Worm (Caenorhabditis elegans) whole organism, midembryonic: ENCODE results near the gene str-181.

ENCODE experiments used
- T22C8.4 ChIP-seq: fragments of 200-800 bp; sonication (Bioruptor generic); IDR thresholded peaks from 2 replicates; pipeline ENCODE4 v1.3.6; 2022; ENCODE audit warnings: missing genetic modification characterization, missing compliant biosample characterization
- cog-1 ChIP-seq: sonication (generic microtip); optimal IDR thresholded peaks from 2 replicates; lab custom pipeline; 2016; ENCODE audit warnings: missing genetic modification characterization, missing compliant biosample characterization
- flt-1 ChIP-seq: fragments of 200-800 bp; sonication (Bioruptor generic); IDR thresholded peaks from 2 replicates; pipeline ENCODE4 v1.3.6; 2022; ENCODE audit warnings: missing genetic modification characterization, missing compliant biosample characterization
- klf-2 ChIP-seq: fragments of 200-800 bp; sonication (Bioruptor generic); conservative IDR thresholded peaks from 2 replicates; pipeline ENCODE4 v1.3.6; 2022; ENCODE audit warnings: missing genetic modification reagents, missing genetic modification characterization, missing compliant biosample characterization
- med-1 ChIP-seq: sonication (generic microtip); optimal IDR thresholded peaks from 2 replicates; lab custom pipeline; 2017; ENCODE audit warnings: missing genetic modification characterization, mild to moderate bottlenecking, missing compliant biosample characterization, antibody characterized with exemption, missing genetic modification reagents; ENCODE audit not compliant: insufficient read depth
- ref-1 ChIP-seq: fragments of 200-800 bp; sonication (Bioruptor generic); conservative IDR thresholded peaks from 2 replicates; pipeline ENCODE4 v1.3.6; 2022; ENCODE audit warnings: missing genetic modification reagents, missing genetic modification characterization, missing compliant biosample characterization
- tab-1 ChIP-seq: fragments of 200-800 bp; sonication (Bioruptor generic); IDR thresholded peaks from 2 replicates; pipeline ENCODE4 v1.3.6; 2022; ENCODE audit warnings: missing genetic modification characterization, missing compliant biosample characterization
- ztf-23 ChIP-seq: fragments of 200-800 bp; sonication (Bioruptor generic); IDR thresholded peaks from 2 replicates; pipeline ENCODE4 v1.3.6; 2022; ENCODE audit warnings: missing genetic modification reagents, missing genetic modification characterization, missing compliant biosample characterization
- ztf-29 ChIP-seq: fragments of 200-800 bp; sonication (Bioruptor generic); IDR thresholded peaks from 2 replicates; pipeline ENCODE4 v1.3.6; 2022; ENCODE audit warnings: missing genetic modification reagents, missing genetic modification characterization, missing compliant biosample characterization

str-181 gene

DNA sequence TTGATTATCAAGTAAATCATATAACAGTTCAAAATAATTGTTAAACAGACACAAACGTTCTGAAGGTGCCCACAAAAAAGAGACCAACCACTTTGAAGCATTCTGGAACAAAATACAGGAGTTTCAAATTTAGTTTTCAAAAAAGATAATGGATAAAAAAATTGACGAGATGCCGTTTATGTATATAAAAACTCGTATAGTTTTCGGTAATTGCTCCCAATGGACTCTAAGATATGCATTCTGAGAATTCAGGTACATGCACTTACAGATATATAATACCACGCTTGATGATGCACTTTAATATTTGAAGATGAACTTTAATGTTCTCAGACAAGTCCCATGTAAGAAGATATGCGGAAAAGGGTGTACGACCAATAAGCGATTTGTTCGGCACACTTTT, at the start of gene str-181:
Gene str-181 (minus strand): TSS at position 101 of the 400 bp plus-strand sequence.
- TF ChIP-seq flt-1 (GFP tag; lab: Robert Waterston, UW): no peak
- no peak for TF ChIP-seq klf-2 (GFP tag; lab: Robert Waterston, UW)
- TF ChIP-seq ztf-29: no peak
- no peak for TF ChIP-seq cog-1 (tag; lab: Kevin White, UChicago)

DNA sequence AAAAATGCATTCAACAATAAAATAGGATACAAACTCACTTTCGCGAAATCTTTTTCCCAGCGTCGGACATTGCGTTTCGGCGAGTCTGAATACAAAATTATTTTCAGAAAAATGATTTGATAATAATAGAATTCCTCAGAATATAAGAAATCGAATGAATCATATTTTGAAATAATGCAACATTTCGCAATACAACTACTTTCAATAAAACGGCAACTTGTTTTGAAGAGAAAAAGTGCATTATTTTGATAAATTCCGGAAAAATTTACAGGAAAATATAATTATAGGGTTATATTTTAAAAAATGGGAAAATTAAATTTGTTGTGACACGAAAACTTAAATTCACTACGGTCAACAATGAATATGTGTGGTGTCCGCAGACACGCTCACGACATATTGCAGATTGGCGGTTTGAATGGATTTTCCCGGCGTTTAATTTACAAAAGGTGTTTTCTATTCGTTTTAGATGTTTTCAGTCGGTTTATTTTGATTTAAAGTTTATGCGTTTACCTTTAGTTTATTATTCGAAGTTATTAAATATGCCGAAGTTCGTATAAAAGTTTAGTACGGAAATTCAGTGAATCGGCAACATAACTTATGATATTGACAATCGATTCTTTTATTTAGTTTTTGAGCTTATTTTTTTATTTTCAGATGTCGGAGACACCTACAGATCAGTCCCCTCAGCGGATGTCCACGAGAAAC, 44.9 kb upstream of the str-181 start, which contains the start of the genes abcf-1 and scc-3:
Gene abcf-1 (minus strand): TSS at position 85 of the 705 bp plus-strand sequence.
Gene scc-3 (plus strand): TSS at position 655 of the 705 bp plus-strand sequence.
- TF ChIP-seq tab-1 (GFP tag; lab: Robert Waterston, UW): no peak
- no peak for TF ChIP-seq ztf-23
- TF ChIP-seq ref-1 (GFP tag; lab: Robert Waterston, UW): no peak
- no peak for TF ChIP-seq med-1 (GFP tag; lab: Kevin White, UChicago)
- no peak for TF ChIP-seq ztf-29
- TF ChIP-seq flt-1 (GFP tag; lab: Robert Waterston, UW): no peak
- TF ChIP-seq klf-2 (GFP tag; lab: Robert Waterston, UW): no peak
- TF ChIP-seq T22C8.4 (GFP tag; lab: Robert Waterston, UW): no peak
- no peak for TF ChIP-seq cog-1 (tag; lab: Kevin White, UChicago)

- TF ChIP-seq klf-2 (GFP tag; lab: Robert Waterston, UW): no peak
- TF ChIP-seq tab-1 (GFP tag; lab: Robert Waterston, UW): no peak
- no peak for TF ChIP-seq ref-1 (GFP tag; lab: Robert Waterston, UW)
These were observed 42.4 kb upstream of the str-181 start, which contains the start of gene F18E2.15 for ce11 chrV:12760913-12761312. TSS of gene F18E2.15 (minus strand) at chrV:12761013.

ce11 chrV:12759660-12760059, 41.1 kb upstream of the str-181 start, which contains the start of gene papl-1:
TSS of gene papl-1 (minus strand) at chrV:12759760.
- TF ChIP-seq ztf-23: no peak
- TF ChIP-seq tab-1 (GFP tag; lab: Robert Waterston, UW): no peak
- no peak for TF ChIP-seq med-1 (GFP tag; lab: Kevin White, UChicago)
- no peak for TF ChIP-seq klf-2 (GFP tag; lab: Robert Waterston, UW)
- no peak for TF ChIP-seq flt-1 (GFP tag; lab: Robert Waterston, UW)
- TF ChIP-seq ref-1 (GFP tag; lab: Robert Waterston, UW): no peak
- TF ChIP-seq T22C8.4 (GFP tag; lab: Robert Waterston, UW): no peak
- TF ChIP-seq ztf-29: no peak
- no peak for TF ChIP-seq cog-1 (tag; lab: Kevin White, UChicago)

ce11 chrV:12754839-12755238, 36.3 kb upstream of the str-181 start, which contains the start of gene gpa-13:
TSS of gene gpa-13 (minus strand) at chrV:12754939.
- TF ChIP-seq flt-1 (GFP tag; lab: Robert Waterston, UW) (no peak), T22C8.4 (GFP tag; lab: Robert Waterston, UW) (no peak), ztf-29 (no peak), ref-1 (GFP tag; lab: Robert Waterston, UW) (no peak), tab-1 (GFP tag; lab: Robert Waterston, UW) (no peak), cog-1 (tag; lab: Kevin White, UChicago) (no peak), ztf-23 (no peak), med-1 (GFP tag; lab: Kevin White, UChicago) (no peak), klf-2 (GFP tag; lab: Robert Waterston, UW) (no peak)

- TF ChIP-seq tab-1 (GFP tag; lab: Robert Waterston, UW): no peak
- no peak for TF ChIP-seq flt-1 (GFP tag; lab: Robert Waterston, UW)
- no peak for TF ChIP-seq ref-1 (GFP tag; lab: Robert Waterston, UW)
- TF ChIP-seq klf-2 (GFP tag; lab: Robert Waterston, UW): no peak
- no peak for TF ChIP-seq ztf-23
- TF ChIP-seq ztf-29: no peak
- TF ChIP-seq T22C8.4 (GFP tag; lab: Robert Waterston, UW): no peak
- TF ChIP-seq cog-1 (tag; lab: Kevin White, UChicago): no peak
- no peak for TF ChIP-seq med-1 (GFP tag; lab: Kevin White, UChicago)
These were observed 33.9 kb upstream of the str-181 start, which contains the start of gene C15C8.8 for ce11 chrV:12752407-12752806. TSS of gene C15C8.8 (minus strand) at chrV:12752507.

- TF ChIP-seq med-1 (GFP tag; lab: Kevin White, UChicago): no peak
- TF ChIP-seq cog-1 (tag; lab: Kevin White, UChicago): no peak
- TF ChIP-seq flt-1 (GFP tag; lab: Robert Waterston, UW): no peak
- TF ChIP-seq ztf-23: no peak
- TF ChIP-seq tab-1 (GFP tag; lab: Robert Waterston, UW): no peak
- no peak for TF ChIP-seq klf-2 (GFP tag; lab: Robert Waterston, UW)
- TF ChIP-seq ref-1 (GFP tag; lab: Robert Waterston, UW): no peak
- no peak for TF ChIP-seq T22C8.4 (GFP tag; lab: Robert Waterston, UW)
- TF ChIP-seq ztf-29: no peak
These were observed 33.1 kb upstream of the str-181 start, which contains the start of gene C15C8.6 for ce11 chrV:12751495-12752050. TSS of gene C15C8.6 (minus strand) at chrV:12751545.

DNA sequence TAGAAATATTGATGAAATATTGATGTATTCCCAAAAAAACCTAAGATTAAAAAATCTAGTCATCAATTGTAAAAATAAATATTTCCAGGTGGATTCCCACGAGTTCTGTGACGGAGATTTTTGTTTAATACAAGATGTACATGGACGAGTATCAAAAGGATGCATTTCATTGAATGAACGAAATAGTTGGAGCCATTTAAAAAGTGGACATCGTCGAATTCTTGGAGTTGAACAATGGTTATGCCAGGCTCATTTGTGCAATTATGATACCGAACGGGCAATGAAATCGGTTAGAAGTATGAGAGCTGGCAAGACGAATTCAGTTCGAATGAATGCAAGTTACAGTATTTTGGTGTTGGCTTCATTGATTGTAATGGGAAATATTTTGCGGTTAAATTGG, 31.0 kb upstream of the str-181 start:
- TF ChIP-seq ztf-29 (no peak), T22C8.4 (GFP tag; lab: Robert Waterston, UW) (no peak), klf-2 (GFP tag; lab: Robert Waterston, UW) (no peak), tab-1 (GFP tag; lab: Robert Waterston, UW) (no peak), flt-1 (GFP tag; lab: Robert Waterston, UW) (no peak), med-1 (GFP tag; lab: Kevin White, UChicago) (no peak)

DNA sequence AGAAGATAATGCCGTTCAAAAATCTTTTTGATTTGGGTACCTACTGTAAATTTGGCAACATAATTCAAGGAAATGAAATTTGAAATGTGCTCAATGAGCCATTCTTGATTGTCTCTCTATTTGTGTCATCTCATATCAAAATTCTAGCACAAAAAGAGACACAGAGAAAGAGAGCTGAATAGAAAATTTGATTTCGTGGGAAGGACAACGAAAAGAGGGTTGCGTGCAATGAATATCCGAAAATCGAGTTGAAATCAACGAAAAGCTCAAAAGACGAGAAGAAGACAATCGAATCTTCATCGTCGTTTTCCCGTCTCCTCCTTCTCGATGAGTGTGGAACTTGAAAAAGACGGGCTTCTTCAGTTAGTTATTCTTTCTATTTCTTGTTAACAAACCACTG, 29.3 kb upstream of the str-181 start, which contains the start of gene C15C8.5:
Gene C15C8.5 (plus strand): TSS at position 152 of the 400 bp plus-strand sequence.
- TF ChIP-seq cog-1 (tag; lab: Kevin White, UChicago) (no peak), klf-2 (GFP tag; lab: Robert Waterston, UW) (no peak), med-1 (GFP tag; lab: Kevin White, UChicago) (no peak), T22C8.4 (GFP tag; lab: Robert Waterston, UW) (no peak), ref-1 (GFP tag; lab: Robert Waterston, UW) (no peak), ztf-29 (no peak), flt-1 (GFP tag; lab: Robert Waterston, UW) (no peak), tab-1 (GFP tag; lab: Robert Waterston, UW) (no peak), ztf-23 (no peak)
